Worm (Caenorhabditis elegans): Measurements from ENCODE around the gene gcy-36.

- TF ChIP-seq nhr-237 (tag; optimal IDR thresholded peaks at IDR 0.05) (no peak), R02D3.7 (tag; optimal IDR thresholded peaks at IDR 0.05) (no peak), unc-55 (GFP tag; optimal IDR thresholded peaks at IDR 0.05) (no peak), lin-39 (tag; optimal IDR thresholded peaks at IDR 0.05) (no peak), nhr-12 (tag; optimal IDR thresholded peaks at IDR 0.05) (no peak), ztf-4 (tag; optimal IDR thresholded peaks at IDR 0.05) (no peak), mbf-1 (tag; optimal IDR thresholded peaks at IDR 0.05) (no peak), ztf-1 (GFP tag; conservative IDR thresholded peaks at IDR 0.05) (no peak), egl-27 (tag; optimal IDR thresholded peaks at IDR 0.05) (no peak), elt-3 (tag; optimal IDR thresholded peaks at IDR 0.05) (no peak), crh-2 (tag; optimal IDR thresholded peaks at IDR 0.05) (no peak), snpc-4 (tag; optimal IDR thresholded peaks at IDR 0.05) (no peak)
These were observed at the start of gene gcy-36 for ce11 chrX:15478717-15479116.

All from whole organism, L2 larva.